Fruit fly (Drosophila melanogaster) whole organism, embryonic: Measurements from ENCODE around the gene Edg78E.

Experiments used
- CG1603 ChIP-seq: fragments of 200-800 bp; sonication (Bioruptor generic); optimal IDR thresholded peaks from 2 replicates; lab custom pipeline; 2019; ENCODE audit warnings: missing biosample characterization, mild to moderate bottlenecking, missing genetic modification characterization, moderate library complexity
- CG8281 ChIP-seq: fragments of 200-800 bp; sonication (Bioruptor generic); optimal IDR thresholded peaks from 2 replicates; lab custom pipeline; 2018; ENCODE audit warnings: missing biosample characterization, mild to moderate bottlenecking, missing genetic modification characterization, moderate library complexity
- disco-r ChIP-seq: fragments of 200-800 bp; sonication (Bioruptor generic); optimal IDR thresholded peaks from 2 replicates; lab custom pipeline; 2016; ENCODE audit warnings: missing biosample characterization, missing genetic modification characterization
- zf30C ChIP-seq: fragments of 200-800 bp; sonication (Bioruptor generic); optimal IDR thresholded peaks from 3 replicates; lab custom pipeline; 2018; ENCODE audit warnings: missing biosample characterization, mild to moderate bottlenecking, missing genetic modification characterization

dm6 chr3L:21252932-21253760, 44.5 kb downstream of the Edg78E start:
- no peak for TF ChIP-seq disco-r
- no peak for TF ChIP-seq CG8281 (tag; lab: Kevin White, UChicago)
- no peak for TF ChIP-seq zf30C (GFP tag; lab: Kevin White, UChicago)
- no peak for TF ChIP-seq CG1603 (tag; lab: Kevin White, UChicago)
